Fruit fly (Drosophila melanogaster) whole organism, embryonic: Measurements from ENCODE around the gene Rbf2.

Experiments
- Atf6 ChIP-seq: fragments of 200-800 bp; sonication (Bioruptor generic); IDR thresholded peaks from 2 replicates; pipeline ENCODE4 v1.3.6; 2022; ENCODE audit warnings: missing biosample characterization, missing genetic modification characterization
- CG10147 ChIP-seq: fragments of 200-800 bp; sonication (Bioruptor generic); optimal IDR thresholded peaks from 2 replicates; lab custom pipeline; 2019; ENCODE audit warnings: missing biosample characterization, mild to moderate bottlenecking, missing genetic modification characterization, moderate library complexity
- CG10431 ChIP-seq: fragments of 200-800 bp; sonication (Bioruptor generic); optimal IDR thresholded peaks from 3 replicates; lab custom pipeline; 2018; ENCODE audit warnings: missing biosample characterization, mild to moderate bottlenecking, missing genetic modification characterization
- CG10565 ChIP-seq: fragments of 200-800 bp; sonication (Bioruptor generic); optimal IDR thresholded peaks from 3 replicates; lab custom pipeline; 2016; ENCODE audit warnings: missing biosample characterization, mild to moderate bottlenecking, missing genetic modification characterization
- CG10654 ChIP-seq: fragments of 200-800 bp; sonication (Bioruptor generic); optimal IDR thresholded peaks from 2 replicates; lab custom pipeline; 2016; ENCODE audit warnings: missing biosample characterization, missing genetic modification characterization
- CG12236 ChIP-seq: fragments of 200-800 bp; sonication (Bioruptor generic); optimal IDR thresholded peaks from 2 replicates; lab custom pipeline; 2016; ENCODE audit warnings: missing biosample characterization, missing genetic modification characterization
- CG14441 ChIP-seq: fragments of 200-800 bp; sonication (Bioruptor generic); IDR thresholded peaks from 2 replicates; pipeline ENCODE4 v1.3.6; 2022; ENCODE audit warnings: missing biosample characterization, missing genetic modification characterization
- CG1832 ChIP-seq: fragments of 200-800 bp; sonication (Bioruptor generic); optimal IDR thresholded peaks from 2 replicates; lab custom pipeline; 2017; ENCODE audit warnings: missing biosample characterization, mild to moderate bottlenecking, missing genetic modification characterization, inconsistent platforms
- CG18619 ChIP-seq: fragments of 200-800 bp; sonication (Bioruptor generic); optimal IDR thresholded peaks from 3 replicates; lab custom pipeline; 2017; ENCODE audit warnings: missing biosample characterization, mild to moderate bottlenecking, missing genetic modification characterization
- CG4328 ChIP-seq: fragments of 200-800 bp; sonication (Bioruptor generic); optimal IDR thresholded peaks from 3 replicates; lab custom pipeline; 2017; ENCODE audit warnings: missing biosample characterization, missing genetic modification reagents, missing genetic modification characterization
- CG5180 ChIP-seq: fragments of 200-800 bp; sonication (Bioruptor generic); optimal IDR thresholded peaks from 3 replicates; lab custom pipeline; 2017; ENCODE audit warnings: missing biosample characterization, missing genetic modification characterization, mild to moderate bottlenecking, moderate library complexity, missing genetic modification reagents
- CG6175 ChIP-seq: fragments of 200-800 bp; sonication (Bioruptor generic); IDR thresholded peaks from 3 replicates; pipeline ENCODE4 v1.3.6; 2022; ENCODE audit warnings: missing biosample characterization, missing genetic modification characterization
- CG6254 ChIP-seq: fragments of 200-800 bp; sonication (Bioruptor generic); optimal IDR thresholded peaks from 3 replicates; lab custom pipeline; 2017; ENCODE audit warnings: mild to moderate bottlenecking, missing biosample characterization, missing genetic modification reagents, missing genetic modification characterization
- CG6272 ChIP-seq: fragments of 200-800 bp; sonication (Bioruptor generic); IDR thresholded peaks from 2 replicates; pipeline ENCODE4 v1.3.6; 2022; ENCODE audit warnings: missing biosample characterization, missing genetic modification characterization
- CG6683 ChIP-seq: fragments of 200-800 bp; sonication (Bioruptor generic); optimal IDR thresholded peaks from 2 replicates; lab custom pipeline; 2017; ENCODE audit warnings: missing biosample characterization, mild to moderate bottlenecking, missing genetic modification characterization, missing genetic modification reagents
- CG6765 ChIP-seq: fragments of 200-800 bp; sonication (Bioruptor generic); optimal IDR thresholded peaks from 3 replicates; lab custom pipeline; 2017; ENCODE audit warnings: missing biosample characterization, mild to moderate bottlenecking, missing genetic modification characterization
- CG6854 ChIP-seq: fragments of 200-800 bp; sonication (Bioruptor generic); optimal IDR thresholded peaks from 3 replicates; lab custom pipeline; 2017; ENCODE audit warnings: missing biosample characterization, mild to moderate bottlenecking, missing genetic modification characterization
- CG9609 ChIP-seq: fragments of 200-800 bp; sonication (Bioruptor generic); optimal IDR thresholded peaks from 3 replicates; lab custom pipeline; 2016; ENCODE audit warnings: missing biosample characterization, missing genetic modification characterization
- CoRest ChIP-seq: fragments of 200-800 bp; sonication (Bioruptor generic); optimal IDR thresholded peaks from 3 replicates; lab custom pipeline; 2018; ENCODE audit warnings: missing biosample characterization, mild to moderate bottlenecking, missing genetic modification characterization, moderate library complexity
- D19A ChIP-seq: fragments of 200-800 bp; optimal IDR thresholded peaks from 3 replicates; lab custom pipeline; 2019; ENCODE audit warnings: missing biosample characterization, mild to moderate bottlenecking, missing genetic modification characterization, moderate library complexity
- Dek ChIP-seq: fragments of 200-800 bp; sonication (Bioruptor generic); optimal IDR thresholded peaks from 3 replicates; lab custom pipeline; 2019; ENCODE audit warnings: missing biosample characterization, mild to moderate bottlenecking, missing genetic modification characterization, moderate library complexity
- ERR ChIP-seq: fragments of 200-800 bp; sonication (Bioruptor generic); optimal IDR thresholded peaks from 2 replicates; lab custom pipeline; 2016; ENCODE audit warnings: missing biosample characterization, missing genetic modification characterization
- Fer1 ChIP-seq: fragments of 200-800 bp; sonication (Bioruptor generic); optimal IDR thresholded peaks from 2 replicates; lab custom pipeline; 2017; ENCODE audit warnings: missing biosample characterization, mild to moderate bottlenecking, missing genetic modification characterization
- Fer2 ChIP-seq: fragments of 200-800 bp; sonication (Bioruptor generic); optimal IDR thresholded peaks from 2 replicates; lab custom pipeline; 2018; ENCODE audit warnings: missing biosample characterization, mild to moderate bottlenecking, missing genetic modification characterization, moderate library complexity
- Hr3 ChIP-seq: fragments of 200-800 bp; sonication (Bioruptor generic); optimal IDR thresholded peaks from 3 replicates; lab custom pipeline; 2016; ENCODE audit warnings: missing biosample characterization, missing genetic modification characterization
- NK7.1 ChIP-seq: fragments of 200-800 bp; sonication (Bioruptor generic); optimal IDR thresholded peaks from 3 replicates; lab custom pipeline; 2016; ENCODE audit warnings: missing biosample characterization, missing genetic modification characterization
- Nf-YB ChIP-seq: fragments of 200-800 bp; sonication (Bioruptor generic); optimal IDR thresholded peaks from 3 replicates; lab custom pipeline; 2019; ENCODE audit warnings: missing biosample characterization, mild to moderate bottlenecking, missing genetic modification characterization, moderate library complexity
- Pdp1 ChIP-seq, 2 experiments: fragments of 200-800 bp; sonication (Bioruptor generic); optimal IDR thresholded peaks; 3 replicates each; lab custom pipeline; 2016; ENCODE audit warnings: missing biosample characterization in 2 of 2, missing genetic modification characterization in 2 of 2, mild to moderate bottlenecking in 1 of 2, moderate library complexity in 1 of 2
- Spps ChIP-seq: fragments of 200-800 bp; sonication (Bioruptor generic); optimal IDR thresholded peaks from 2 replicates; lab custom pipeline; 2018; ENCODE audit warnings: missing biosample characterization, mild to moderate bottlenecking, missing genetic modification characterization
- ab ChIP-seq: fragments of 200-800 bp; sonication (Bioruptor generic); optimal IDR thresholded peaks from 2 replicates; lab custom pipeline; 2016; ENCODE audit warnings: missing biosample characterization, missing genetic modification characterization
- cas ChIP-seq: fragments of 200-800 bp; sonication (Bioruptor generic); IDR thresholded peaks from 2 replicates; pipeline ENCODE4 v1.3.6; 2022; ENCODE audit warnings: missing biosample characterization, missing genetic modification characterization
- croc ChIP-seq: fragments of 200-800 bp; sonication (Bioruptor generic); conservative IDR thresholded peaks from 3 replicates; pipeline ENCODE4 v1.3.6; 2022; ENCODE audit warnings: missing biosample characterization, missing genetic modification characterization
- da ChIP-seq: fragments of 200-800 bp; sonication (Bioruptor generic); optimal IDR thresholded peaks from 2 replicates; lab custom pipeline; 2016; ENCODE audit warnings: missing biosample characterization, missing genetic modification characterization
- en ChIP-seq: fragments of 200-800 bp; sonication (Bioruptor generic); optimal IDR thresholded peaks from 2 replicates; lab custom pipeline; 2016; ENCODE audit warnings: missing biosample characterization, missing genetic modification characterization
- fd96Cb ChIP-seq: fragments of 200-800 bp; sonication (Bioruptor generic); optimal IDR thresholded peaks from 2 replicates; lab custom pipeline; 2018; ENCODE audit warnings: missing biosample characterization, mild to moderate bottlenecking, missing genetic modification characterization, moderate library complexity
- gsb-n ChIP-seq: fragments of 200-800 bp; sonication (Bioruptor generic); optimal IDR thresholded peaks from 3 replicates; lab custom pipeline; 2018; ENCODE audit warnings: missing biosample characterization, mild to moderate bottlenecking, missing genetic modification characterization
- jumu ChIP-seq: fragments of 200-800 bp; sonication (Bioruptor generic); optimal IDR thresholded peaks from 3 replicates; lab custom pipeline; 2016; ENCODE audit warnings: missing biosample characterization, missing genetic modification characterization
- klu ChIP-seq: fragments of 200-800 bp; sonication (Bioruptor generic); IDR thresholded peaks from 2 replicates; pipeline ENCODE4 v1.3.6; 2022; ENCODE audit warnings: missing biosample characterization, missing genetic modification characterization
- lbe ChIP-seq: fragments of 200-800 bp; sonication (Bioruptor generic); optimal IDR thresholded peaks from 2 replicates; lab custom pipeline; 2016; ENCODE audit warnings: missing biosample characterization, mild to moderate bottlenecking, missing genetic modification characterization
- lola ChIP-seq, 3 experiments: fragments of >200 bp in 2 of 3; fragments of 200-800 bp in 1 of 3; sonication (Bioruptor generic) in 1 of 3; optimal IDR thresholded peaks; 2 replicates each; lab custom pipeline; 2017 to 2019; ENCODE audit warnings: missing biosample characterization in 3 of 3, missing genetic modification characterization in 3 of 3, mild to moderate bottlenecking in 1 of 3, moderate library complexity in 1 of 3
- mirr ChIP-seq: fragments of 200-800 bp; sonication (Bioruptor generic); optimal IDR thresholded peaks from 3 replicates; lab custom pipeline; 2018; ENCODE audit warnings: missing biosample characterization, mild to moderate bottlenecking, missing genetic modification characterization
- p53 ChIP-seq: fragments of 200-800 bp; sonication (Bioruptor generic); optimal IDR thresholded peaks from 2 replicates; lab custom pipeline; 2016; ENCODE audit warnings: missing biosample characterization, missing genetic modification characterization
- prd ChIP-seq, 3 experiments: fragments of >200 bp in 2 of 3; fragments of 200-800 bp in 1 of 3; sonication (Bioruptor generic) in 1 of 3; optimal IDR thresholded peaks in 2 of 3; IDR thresholded peaks in 1 of 3; 2 replicates in 2 of 3; 3 replicates in 1 of 3; pipeline versions ENCODE4 v1.3.6 to Lab custom; 2017 to 2022; ENCODE audit warnings: missing biosample characterization in 1 of 3, missing genetic modification characterization in 1 of 3
- pros ChIP-seq: fragments of 200-800 bp; sonication (Bioruptor generic); optimal IDR thresholded peaks from 3 replicates; lab custom pipeline; 2019; ENCODE audit warnings: missing biosample characterization, mild to moderate bottlenecking, missing genetic modification characterization, moderate library complexity
- psq ChIP-seq: fragments of 200-800 bp; sonication (Bioruptor generic); optimal IDR thresholded peaks from 2 replicates; lab custom pipeline; 2017; ENCODE audit warnings: missing biosample characterization, missing genetic modification characterization
- sisA ChIP-seq: fragments of 200-800 bp; sonication (Bioruptor generic); IDR thresholded peaks from 2 replicates; pipeline ENCODE4 v1.3.6; 2022; ENCODE audit warnings: missing biosample characterization, missing genetic modification characterization
- slbo ChIP-seq: fragments of 200-800 bp; sonication (Bioruptor generic); IDR thresholded peaks from 2 replicates; pipeline ENCODE4 v1.3.6; 2022; ENCODE audit warnings: missing biosample characterization, missing genetic modification characterization
- trem ChIP-seq: fragments of 200-800 bp; optimal IDR thresholded peaks from 3 replicates; lab custom pipeline; 2019; ENCODE audit warnings: missing biosample characterization, mild to moderate bottlenecking, missing genetic modification characterization, moderate library complexity
- zfh1 ChIP-seq: fragments of 200-800 bp; sonication (Bioruptor generic); IDR thresholded peaks from 3 replicates; pipeline ENCODE4 v1.3.6; 2022; ENCODE audit warnings: missing biosample characterization, missing genetic modification characterization

The Rbf2 gene

DNA sequence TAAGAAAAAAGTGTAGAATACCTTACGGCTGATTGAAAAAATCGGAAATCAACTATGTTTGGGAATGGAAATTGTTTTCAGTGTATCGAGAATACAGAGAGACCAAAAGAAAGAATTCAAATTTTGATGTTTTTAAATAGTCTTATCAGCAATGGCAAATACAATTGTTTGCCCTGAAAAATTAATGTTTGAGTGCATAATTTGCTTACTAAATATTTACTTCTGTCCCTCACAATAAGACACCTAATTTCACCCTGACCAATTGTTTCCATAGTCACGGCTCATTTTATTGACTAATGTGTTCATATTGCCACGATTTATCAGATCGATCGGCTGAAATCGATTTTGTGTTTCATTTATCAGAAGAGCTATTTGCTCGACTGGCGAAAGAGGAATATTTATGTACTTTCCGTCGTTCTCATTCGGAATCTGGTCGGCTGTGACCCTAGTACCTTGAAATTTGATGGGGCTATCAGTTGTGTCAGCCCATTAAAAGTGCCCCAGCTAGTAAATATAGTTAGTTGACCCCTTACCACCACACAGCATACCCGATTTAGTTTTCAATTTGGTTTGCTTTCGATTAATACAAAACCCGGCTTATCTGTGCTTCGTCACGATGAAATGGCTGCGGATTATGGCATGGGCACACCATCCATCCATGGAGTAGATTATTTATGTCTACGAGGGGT is 18.4 kb downstream of the Rbf2 start (continued):
- TF ChIP-seq prd (optimal IDR thresholded peaks at IDR 0.05; lab: Kevin White, UChicago) (no peak), prd (GFP tag; IDR thresholded peaks at IDR 0.05; lab: Robert Waterston, UW) (no peak), jumu (GFP tag; lab: Kevin White, UChicago) (no peak), CG5180 (GFP tag; lab: Kevin White, UChicago) (peak; percentile 15), Spps (peak; percentile 7), gsb-n (peak; percentile 84), CG6683 (GFP tag; lab: Kevin White, UChicago) (no peak), CG10654 (GFP tag; lab: Kevin White, UChicago) (no peak), Atf6 (GFP tag; lab: Robert Waterston, UW) (no peak), pros (no peak), CG9609 (no peak), p53 (GFP tag; lab: Kevin White, UChicago) (no peak), CG6254 (peak; percentile 20), CG10431 (GFP tag; lab: Kevin White, UChicago) (no peak), lola (GFP tag; optimal IDR thresholded peaks at IDR 0.05; lab: Kevin White, UChicago) (peak in 1 of 3 experiments; percentile 68), CG12236 (peak; percentile 40), psq (GFP tag; lab: Kevin White, UChicago) (no peak), CG10147 (GFP tag; lab: Kevin White, UChicago) (no peak), CoRest (tag; lab: Kevin White, UChicago) (peak; percentile 43), lbe (GFP tag; lab: Kevin White, UChicago) (no peak), ab (GFP tag; lab: Kevin White, UChicago) (no peak), en (GFP tag; lab: Kevin White, UChicago) (no peak), Fer2 (tag; lab: Kevin White, UChicago) (no peak), Nf-YB (GFP tag; lab: Kevin White, UChicago) (peak; percentile 48), D19A (tag; lab: Kevin White, UChicago) (peak; percentile 41), Dek (no peak), Pdp1 (GFP tag; optimal IDR thresholded peaks at IDR 0.05; lab: Kevin White, UChicago) (peak in 1 of 2 experiments; percentile 9), ERR (GFP tag; lab: Kevin White, UChicago) (no peak), zfh1 (GFP tag; lab: Robert Waterston, UW) (no peak; the same call in 2 of the 3 replicates), cas (GFP tag; lab: Robert Waterston, UW) (no peak), CG1832 (GFP tag; lab: Kevin White, UChicago) (no peak), CG18619 (no peak), CG6175 (GFP tag; lab: Robert Waterston, UW) (no peak), Hr3 (GFP tag; lab: Kevin White, UChicago) (no peak), croc (GFP tag; lab: Robert Waterston, UW) (no peak), CG6854 (GFP tag; lab: Kevin White, UChicago) (no peak), trem (tag; lab: Kevin White, UChicago) (peak; percentile 51), slbo (GFP tag; lab: Robert Waterston, UW) (no peak), da (GFP tag; lab: Kevin White, UChicago) (no peak), CG4328 (GFP tag; lab: Kevin White, UChicago) (no peak), fd96Cb (tag; lab: Kevin White, UChicago) (peak; percentile 3), mirr (GFP tag; lab: Kevin White, UChicago) (no peak), Fer1 (peak; percentile 10), klu (GFP tag; lab: Robert Waterston, UW) (no peak), CG14441 (GFP tag; lab: Robert Waterston, UW) (no peak), CG6765 (no peak), CG6272 (GFP tag; lab: Robert Waterston, UW) (no peak), sisA (GFP tag; lab: Robert Waterston, UW) (no peak), CG10565 (GFP tag; lab: Kevin White, UChicago) (no peak), NK7.1 (no peak)
